Worm (Caenorhabditis elegans) whole organism, midembryonic: ENCODE results near the gene ZK380.4.

Experiments
- T22C8.4 ChIP-seq: fragments of 200-800 bp; sonication (Bioruptor generic); IDR thresholded peaks from 2 replicates; pipeline ENCODE4 v1.3.6; 2022; ENCODE audit warnings: missing genetic modification characterization, missing compliant biosample characterization
- flt-1 ChIP-seq: fragments of 200-800 bp; sonication (Bioruptor generic); IDR thresholded peaks from 2 replicates; pipeline ENCODE4 v1.3.6; 2022; ENCODE audit warnings: missing genetic modification characterization, missing compliant biosample characterization
- med-1 ChIP-seq: sonication (generic microtip); optimal IDR thresholded peaks from 2 replicates; lab custom pipeline; 2017; ENCODE audit warnings: missing genetic modification characterization, mild to moderate bottlenecking, missing compliant biosample characterization, antibody characterized with exemption, missing genetic modification reagents; ENCODE audit not compliant: insufficient read depth
- ref-1 ChIP-seq: fragments of 200-800 bp; sonication (Bioruptor generic); conservative IDR thresholded peaks from 2 replicates; pipeline ENCODE4 v1.3.6; 2022; ENCODE audit warnings: missing genetic modification reagents, missing genetic modification characterization, missing compliant biosample characterization
- ztf-29 ChIP-seq: fragments of 200-800 bp; sonication (Bioruptor generic); IDR thresholded peaks from 2 replicates; pipeline ENCODE4 v1.3.6; 2022; ENCODE audit warnings: missing genetic modification reagents, missing genetic modification characterization, missing compliant biosample characterization

- TF ChIP-seq flt-1 (GFP tag; lab: Robert Waterston, UW) (no peak), ref-1 (GFP tag; lab: Robert Waterston, UW) (no peak), ztf-29 (GFP tag; lab: Robert Waterston, UW) (no peak), med-1 (GFP tag; lab: Kevin White, UChicago) (no peak), T22C8.4 (GFP tag; lab: Robert Waterston, UW) (no peak)
Measured at ce11 chrX:1678021-1678420, 26.2 kb upstream of the ZK380.4 start, which contains the start of gene fbxa-170.
